Fruit fly (Drosophila melanogaster): ENCODE results near the gene CG34454.

DNA sequence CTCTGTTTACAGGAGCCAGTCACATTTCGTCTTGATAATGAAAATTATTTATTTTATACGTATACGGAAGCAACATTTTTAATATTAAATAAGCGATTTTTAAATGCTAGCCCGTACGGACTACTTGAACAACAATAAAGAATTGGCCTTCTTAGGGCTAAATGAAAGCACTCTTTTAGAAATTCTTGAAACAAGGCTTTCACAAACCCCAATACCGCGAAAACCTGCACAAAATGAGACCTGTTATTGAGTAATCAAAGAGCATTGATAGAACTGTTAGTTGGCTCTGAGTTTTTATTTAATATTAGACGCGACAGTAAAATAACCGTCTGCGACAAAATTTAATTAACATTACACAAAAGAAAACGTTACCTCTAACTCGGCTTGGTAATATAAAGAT lies 42.7 kb upstream of the CG34454 start, which contains the start of gene ttm2:
- TF ChIP-seq usp (GFP tag; optimal IDR thresholded peaks at IDR 0.05) = no peak
- no peak for TF ChIP-seq h (GFP tag; optimal IDR thresholded peaks at IDR 0.05)
- TF ChIP-seq ey (GFP tag; optimal IDR thresholded peaks at IDR 0.05) = no peak
- no peak for TF ChIP-seq dmrt93B (GFP tag; optimal IDR thresholded peaks at IDR 0.05)
- no peak for TF ChIP-seq Myc (optimal IDR thresholded peaks at IDR 0.05)
- no peak for TF ChIP-seq Hnf4 (GFP tag; optimal IDR thresholded peaks at IDR 0.05)
- TF ChIP-seq fru (GFP tag; optimal IDR thresholded peaks at IDR 0.05) = no peak
- TF ChIP-seq Hr78 (GFP tag; optimal IDR thresholded peaks at IDR 0.05) = no peak
- no peak for TF ChIP-seq Abd-B (GFP tag; optimal IDR thresholded peaks at IDR 0.05)
- TF ChIP-seq br (GFP tag; optimal IDR thresholded peaks at IDR 0.05) = no peak
- TF ChIP-seq lola (GFP tag; optimal IDR thresholded peaks at IDR 0.05) = no peak
